Worm (Caenorhabditis elegans) whole organism, young adult: ENCODE results near the gene irld-24.

ENCODE experiments used
- D2030.7 ChIP-seq: fragments of 200-800 bp; sonication (Bioruptor generic); IDR thresholded peaks from 2 replicates; pipeline ENCODE4 v1.3.6; 2022; ENCODE audit warnings: missing genetic modification reagents, missing genetic modification characterization, missing compliant biosample characterization
- F37B4.10 ChIP-seq: fragments of 200-800 bp; sonication (Bioruptor generic); IDR thresholded peaks from 2 replicates; pipeline ENCODE4 v1.3.6; 2022; ENCODE audit warnings: missing genetic modification characterization, missing compliant biosample characterization
- F49E8.2 ChIP-seq: sonication (generic microtip); optimal IDR thresholded peaks from 3 replicates; lab custom pipeline; 2017; ENCODE audit warnings: missing genetic modification characterization, mild to moderate bottlenecking, missing compliant biosample characterization, antibody characterized with exemption, moderate library complexity; ENCODE audit not compliant: insufficient read depth
- Y95B8A.8 ChIP-seq: fragments of 200-800 bp; sonication (Bioruptor generic); IDR thresholded peaks from 2 replicates; pipeline ENCODE4 v1.3.6; 2022; ENCODE audit warnings: missing genetic modification reagents, missing genetic modification characterization, missing compliant biosample characterization
- attf-3 ChIP-seq: fragments of 200-800 bp; sonication (Bioruptor generic); conservative IDR thresholded peaks from 2 replicates; pipeline ENCODE4 v1.3.6; 2022; ENCODE audit warnings: missing genetic modification reagents, missing genetic modification characterization, missing compliant biosample characterization
- cebp-1 ChIP-seq, 2 experiments: fragments of 200-800 bp in 1 of 2; sonication (Bioruptor generic) in 1 of 2; sonication (generic microtip) in 1 of 2; IDR thresholded peaks in 1 of 2; optimal IDR thresholded peaks in 1 of 2; 2 replicates each; pipeline versions ENCODE4 v1.3.6 to Lab custom; 2017 to 2022; ENCODE audit warnings: missing compliant biosample characterization in 2 of 2, missing genetic modification characterization in 2 of 2, mild to moderate bottlenecking in 1 of 2, missing genetic modification reagents in 1 of 2, moderate library complexity in 1 of 2
- chd-7 ChIP-seq: sonication (generic microtip); optimal IDR thresholded peaks from 2 replicates; lab custom pipeline; 2016; ENCODE audit warnings: mild to moderate bottlenecking, missing genetic modification characterization, moderate library complexity, missing compliant biosample characterization
- lin-26 ChIP-seq: fragments of 200-800 bp; sonication (Bioruptor generic); IDR thresholded peaks from 2 replicates; pipeline ENCODE4 v1.3.6; 2022; ENCODE audit warnings: missing genetic modification reagents, missing genetic modification characterization, missing compliant biosample characterization
- lsl-1 ChIP-seq: fragments of 200-800 bp; sonication (Bioruptor generic); optimal IDR thresholded peaks from 2 replicates; lab custom pipeline; 2018; ENCODE audit warnings: mild to moderate bottlenecking, missing genetic modification characterization, moderate library complexity, missing compliant biosample characterization
- unc-62 ChIP-seq: fragments of 150-350 bp; optimal IDR thresholded peaks from 2 replicates; lab custom pipeline; 2014; ENCODE audit warnings: missing biosample characterization, missing genetic modification reagents, missing genetic modification characterization

DNA sequence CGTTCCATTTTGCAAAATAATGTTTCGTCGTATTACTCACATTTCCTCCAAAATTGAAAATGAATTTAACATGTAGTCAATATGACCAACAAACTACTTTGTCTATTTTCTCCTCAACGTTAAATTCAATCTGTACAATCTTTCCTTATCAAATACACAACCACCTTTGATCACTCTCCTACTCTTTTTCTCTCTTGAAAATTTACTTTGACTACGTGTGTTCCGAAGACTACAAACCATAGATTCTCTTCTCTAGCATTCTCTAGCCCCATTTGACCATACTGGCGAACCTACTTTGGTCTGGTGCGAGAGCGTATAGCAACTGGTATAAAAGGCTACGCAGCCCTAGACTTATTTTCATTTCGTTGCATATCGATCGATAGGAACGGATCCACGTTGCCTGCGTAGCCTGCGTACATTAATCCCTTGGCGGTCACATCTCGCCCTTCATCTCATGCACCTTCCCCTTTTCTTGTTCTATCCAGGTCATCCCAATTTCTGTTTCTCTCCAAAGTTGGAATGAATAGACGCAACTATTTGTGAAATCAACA, 13.9 kb downstream of the irld-24 start:
- TF ChIP-seq Y95B8A.8 (GFP tag; lab: Robert Waterston, UW) (no peak), cebp-1 (GFP tag; IDR thresholded peaks at IDR 0.05; lab: Robert Waterston, UW) (no peak), cebp-1 (tag; optimal IDR thresholded peaks at IDR 0.05; lab: Kevin White, UChicago) (no peak), F37B4.10 (no peak), lsl-1 (no peak), F49E8.2 (tag; lab: Kevin White, UChicago) (no peak), D2030.7 (no peak), lin-26 (GFP tag; lab: Robert Waterston, UW) (no peak), attf-3 (GFP tag; lab: Robert Waterston, UW) (no peak), unc-62 (no peak), chd-7 (no peak)
